Worm (Caenorhabditis elegans): ENCODE data around the gene efl-3.

ce11 chrII:8380188-8380587, 32.3 kb upstream of the efl-3 start:
- TF ChIP-seq him-1 (tag; optimal IDR thresholded peaks at IDR 0.05) (no peak), W03F9.2 (tag; optimal IDR thresholded peaks at IDR 0.05) (no peak)

Measured in whole organism, L4/young adult.